Worm (Caenorhabditis elegans) whole organism, L1 larva: ENCODE measurements around the gene sru-37.

ENCODE experiments used
- alr-1 ChIP-seq: fragments of 200-800 bp; sonication (Bioruptor generic); optimal IDR thresholded peaks from 2 replicates; lab custom pipeline; 2018; ENCODE audit warnings: borderline replicate concordance, mild to moderate bottlenecking, missing genetic modification characterization, missing compliant biosample characterization
- efl-3 ChIP-seq: fragments of 200-800 bp; sonication (Bioruptor generic); optimal IDR thresholded peaks from 2 replicates; lab custom pipeline; 2018; ENCODE audit warnings: mild to moderate bottlenecking, missing genetic modification characterization, missing compliant biosample characterization
- egl-13 ChIP-seq: sonication (generic microtip); optimal IDR thresholded peaks from 2 replicates; lab custom pipeline; 2016; ENCODE audit warnings: missing genotype, missing genetic modification reagents, missing genetic modification characterization, missing compliant biosample characterization
- hpl-2 ChIP-seq: fragments of 150-350 bp; optimal IDR thresholded peaks from 2 replicates; lab custom pipeline; 2014; ENCODE audit warnings: missing biosample characterization, missing genetic modification reagents, missing genetic modification characterization
- lin-13 ChIP-seq: fragments of 150-350 bp; optimal IDR thresholded peaks from 2 replicates; lab custom pipeline; 2014; ENCODE audit warnings: missing biosample characterization, missing genetic modification reagents, missing genetic modification characterization
- nhr-12 ChIP-seq: sonication (generic microtip); optimal IDR thresholded peaks from 2 replicates; lab custom pipeline; 2017; ENCODE audit warnings: missing biosample characterization, missing genetic modification characterization
- pag-3 ChIP-seq: sonication (generic microtip); optimal IDR thresholded peaks from 2 replicates; lab custom pipeline; 2017; ENCODE audit warnings: missing genetic modification characterization, mild to moderate bottlenecking, missing compliant biosample characterization, antibody characterized with exemption, borderline replicate concordance; ENCODE audit not compliant: insufficient read depth
- ztf-4 ChIP-seq: fragments of 150-350 bp; optimal IDR thresholded peaks from 2 replicates; lab custom pipeline; 2014; ENCODE audit warnings: missing biosample characterization, missing genetic modification characterization

DNA sequence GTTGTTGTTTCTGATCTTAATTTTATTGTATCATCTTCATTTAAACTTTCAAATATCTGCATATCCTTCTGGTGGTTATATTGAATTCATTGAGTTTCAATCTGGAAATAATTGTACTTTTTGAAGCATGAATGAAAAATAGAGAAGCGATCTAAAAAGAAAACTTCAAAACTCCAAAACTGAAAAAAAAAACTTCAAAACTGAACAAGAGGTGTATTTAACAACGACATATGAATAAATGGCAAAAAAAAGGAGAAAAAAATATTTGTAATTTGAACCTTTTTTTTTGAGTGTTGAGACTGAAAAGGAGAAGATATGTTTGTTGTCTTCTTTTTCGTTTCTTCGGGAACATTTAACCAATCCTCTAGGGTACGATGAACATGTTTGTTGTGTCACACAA, 47.4 kb upstream of the sru-37 start, which contains the start of gene F58E6.11:
- TF ChIP-seq ztf-4 (no peak), hpl-2 (GFP tag; lab: Kevin White, UChicago) (no peak), egl-13 (tag; lab: Kevin White, UChicago) (no peak), alr-1 (tag; lab: Kevin White, UChicago) (no peak), pag-3 (tag; lab: Kevin White, UChicago) (no peak), lin-13 (GFP tag; lab: Kevin White, UChicago) (no peak), nhr-12 (tag; lab: Kevin White, UChicago) (no peak), efl-3 (GFP tag; lab: Kevin White, UChicago) (no peak)
